Fruit fly (Drosophila melanogaster) whole organism, wandering third instar larva: Measurements from ENCODE around the gene CG42404.

Experiments used
- CG9705 ChIP-seq: fragments of 200-800 bp; sonication (Bioruptor generic); optimal IDR thresholded peaks from 2 replicates; lab custom pipeline; 2018; ENCODE audit warnings: missing biosample characterization, mild to moderate bottlenecking, missing genetic modification characterization
- Dif ChIP-seq: fragments of 200-275, 200-300 bp; sonication (Bioruptor generic); optimal IDR thresholded peaks from 2 replicates; lab custom pipeline; 2018; ENCODE audit warnings: missing biosample characterization, missing genetic modification characterization; ENCODE audit not compliant: partially characterized antibody
- Hnf4 ChIP-seq: fragments of 200-800 bp; sonication (Bioruptor generic); optimal IDR thresholded peaks from 2 replicates; lab custom pipeline; 2016; ENCODE audit warnings: missing biosample characterization, mild to moderate bottlenecking, missing genetic modification characterization
- Hr83 ChIP-seq: fragments of 200-300 bp; sonication (Bioruptor generic); optimal IDR thresholded peaks from 2 replicates; lab custom pipeline; 2016; ENCODE audit warnings: missing biosample characterization, mild to moderate bottlenecking, missing genetic modification characterization, moderate library complexity; ENCODE audit not compliant: poor library complexity, severe bottlenecking
- Jra ChIP-seq: sonication (Bioruptor generic); optimal IDR thresholded peaks from 2 replicates; lab custom pipeline; 2016; ENCODE audit warnings: missing biosample characterization, missing genetic modification characterization
- Myc ChIP-seq: fragments of >200 bp; optimal IDR thresholded peaks from 2 replicates; lab custom pipeline; 2017
- brk ChIP-seq: fragments of 200-800 bp; sonication (Bioruptor generic); optimal IDR thresholded peaks from 2 replicates; lab custom pipeline; 2016; ENCODE audit warnings: missing biosample characterization, mild to moderate bottlenecking, missing genetic modification characterization
- lola ChIP-seq: fragments of >200 bp; optimal IDR thresholded peaks from 2 replicates; lab custom pipeline; 2017; ENCODE audit warnings: missing biosample characterization, missing genetic modification characterization
- pan ChIP-seq: fragments of >200 bp; optimal IDR thresholded peaks from 2 replicates; lab custom pipeline; 2017
- usp ChIP-seq: fragments of >200 bp; optimal IDR thresholded peaks from 2 replicates; lab custom pipeline; 2017; ENCODE audit warnings: missing biosample characterization, missing genetic modification characterization
- woc ChIP-seq: sonication (Bioruptor generic); optimal IDR thresholded peaks from 2 replicates; lab custom pipeline; 2016; ENCODE audit warnings: missing biosample characterization, mild to moderate bottlenecking, missing genetic modification characterization

- TF ChIP-seq Hr83 (GFP tag; lab: Kevin White, UChicago) (no peak), Dif (no peak), Jra (GFP tag; lab: Kevin White, UChicago) (no peak), usp (no peak), Hnf4 (GFP tag; lab: Kevin White, UChicago) (no peak), Myc (lab: Kevin White, UChicago) (no peak), woc (GFP tag; lab: Kevin White, UChicago) (no peak), CG9705 (no peak), brk (GFP tag; lab: Kevin White, UChicago) (no peak), pan (lab: Kevin White, UChicago) (no peak), lola (GFP tag; lab: Kevin White, UChicago) (no peak)
These were observed 44.7 kb upstream of the CG42404 start for dm6 chr3R:15205223-15205622.
